Worm (Caenorhabditis elegans) whole organism, L1 larva: ENCODE results near the gene oac-23.

ENCODE experiments used
- C04F5.9 ChIP-seq: sonication (generic microtip); optimal IDR thresholded peaks from 2 replicates; lab custom pipeline; 2016; ENCODE audit warnings: missing genetic modification characterization, missing compliant biosample characterization
- C16A3.4 ChIP-seq: fragments of 150-350 bp; optimal IDR thresholded peaks from 2 replicates; lab custom pipeline; 2014; ENCODE audit warnings: missing biosample characterization, missing genetic modification characterization
- F16B12.6 ChIP-seq: fragments of 150-350 bp; optimal IDR thresholded peaks from 2 replicates; lab custom pipeline; 2014; ENCODE audit warnings: missing biosample characterization, missing genetic modification characterization
- Y116A8C.19 ChIP-seq: sonication (generic microtip); optimal IDR thresholded peaks from 2 replicates; lab custom pipeline; 2016; ENCODE audit warnings: missing compliant biosample characterization, missing genetic modification characterization, borderline replicate concordance
- alr-1 ChIP-seq: fragments of 200-800 bp; sonication (Bioruptor generic); optimal IDR thresholded peaks from 2 replicates; lab custom pipeline; 2018; ENCODE audit warnings: borderline replicate concordance, mild to moderate bottlenecking, missing genetic modification characterization, missing compliant biosample characterization
- blmp-1 ChIP-seq: fragments of 150-350 bp; optimal IDR thresholded peaks from 2 replicates; lab custom pipeline; 2014; ENCODE audit warnings: missing biosample characterization, missing genetic modification characterization
- ceh-63 ChIP-seq: fragments of 200-800 bp; sonication (Bioruptor generic); optimal IDR thresholded peaks from 2 replicates; lab custom pipeline; 2018; ENCODE audit warnings: mild to moderate bottlenecking, missing genetic modification characterization, missing compliant biosample characterization
- ceh-82 ChIP-seq, 3 experiments: fragments of 150-350 bp in 1 of 3; sonication (generic microtip) in 2 of 3; optimal IDR thresholded peaks; 2 replicates each; lab custom pipeline; 2014 to 2017; ENCODE audit warnings: missing biosample characterization in 3 of 3, missing genetic modification characterization in 3 of 3
- ceh-88 ChIP-seq: fragments of 200-800 bp; sonication (Bioruptor generic); IDR thresholded peaks from 2 replicates; pipeline ENCODE4 v1.3.6; 2022; ENCODE audit warnings: missing genetic modification characterization, missing compliant biosample characterization
- ces-1 ChIP-seq: fragments of 150-350 bp; optimal IDR thresholded peaks from 2 replicates; lab custom pipeline; 2014; ENCODE audit warnings: missing biosample characterization, missing genetic modification reagents, missing genetic modification characterization
- dsc-1 ChIP-seq: sonication (generic microtip); optimal IDR thresholded peaks from 2 replicates; lab custom pipeline; 2016; ENCODE audit warnings: mild to moderate bottlenecking, missing genetic modification characterization, missing compliant biosample characterization
- efl-1 ChIP-seq, 4 experiments: fragments of 150-350 bp; optimal IDR thresholded peaks in 3 of 4; peaks in 1 of 4; 1 replicate in 1 of 4; 2 replicates in 3 of 4; lab custom pipeline; 2014; ENCODE audit warnings: missing biosample characterization in 2 of 4, missing genetic modification characterization in 2 of 4, missing genetic modification reagents in 2 of 4
- efl-3 ChIP-seq: fragments of 200-800 bp; sonication (Bioruptor generic); optimal IDR thresholded peaks from 2 replicates; lab custom pipeline; 2018; ENCODE audit warnings: mild to moderate bottlenecking, missing genetic modification characterization, missing compliant biosample characterization
- egl-13 ChIP-seq: sonication (generic microtip); optimal IDR thresholded peaks from 2 replicates; lab custom pipeline; 2016; ENCODE audit warnings: missing genotype, missing genetic modification reagents, missing genetic modification characterization, missing compliant biosample characterization
- egl-27 ChIP-seq, 2 experiments: fragments of 150-350 bp in 1 of 2; sonication (generic microtip); optimal IDR thresholded peaks; 3 replicates each; lab custom pipeline; 2017 to 2018; ENCODE audit warnings: missing biosample characterization in 2 of 2, missing genetic modification characterization in 2 of 2, missing genetic modification reagents in 2 of 2
- fkh-10 ChIP-seq: sonication (generic microtip); optimal IDR thresholded peaks from 2 replicates; lab custom pipeline; 2017; ENCODE audit warnings: missing biosample characterization, missing genetic modification reagents, missing genetic modification characterization
- fkh-4 ChIP-seq: sonication (generic microtip); optimal IDR thresholded peaks from 2 replicates; lab custom pipeline; 2016; ENCODE audit warnings: missing compliant biosample characterization, missing genetic modification characterization, borderline replicate concordance
- fos-1 ChIP-seq: fragments of 150-350 bp; optimal IDR thresholded peaks from 2 replicates; lab custom pipeline; 2014; ENCODE audit warnings: missing biosample characterization, missing genetic modification characterization
- grh-1 ChIP-seq: fragments of 200-800 bp; sonication (Bioruptor generic); IDR thresholded peaks from 2 replicates; pipeline ENCODE4 v1.3.6; 2022; ENCODE audit warnings: missing genetic modification reagents, missing genetic modification characterization, missing compliant biosample characterization
- hlh-17 ChIP-seq: fragments of 200-800 bp; sonication (Bioruptor generic); optimal IDR thresholded peaks from 2 replicates; lab custom pipeline; 2018; ENCODE audit warnings: missing genetic modification characterization, mild to moderate bottlenecking, missing compliant biosample characterization, moderate library complexity, borderline replicate concordance
- hpl-2 ChIP-seq: fragments of 150-350 bp; optimal IDR thresholded peaks from 2 replicates; lab custom pipeline; 2014; ENCODE audit warnings: missing biosample characterization, missing genetic modification reagents, missing genetic modification characterization
- isw-1 ChIP-seq: fragments of 200-800 bp; sonication (Bioruptor generic); IDR thresholded peaks from 2 replicates; pipeline ENCODE4 v1.3.6; 2022; ENCODE audit warnings: missing genetic modification characterization, missing compliant biosample characterization
- lin-13 ChIP-seq: fragments of 150-350 bp; optimal IDR thresholded peaks from 2 replicates; lab custom pipeline; 2014; ENCODE audit warnings: missing biosample characterization, missing genetic modification reagents, missing genetic modification characterization
- lin-14 ChIP-seq: fragments of 200-800 bp; sonication (Bioruptor generic); optimal IDR thresholded peaks from 2 replicates; lab custom pipeline; 2018; ENCODE audit warnings: mild to moderate bottlenecking, missing genetic modification characterization, moderate library complexity, missing compliant biosample characterization
- lin-15B ChIP-seq: fragments of 150-350 bp; sonication (generic microtip); optimal IDR thresholded peaks from 3 replicates; lab custom pipeline; 2014; ENCODE audit warnings: missing biosample characterization, missing genetic modification characterization
- lin-39 ChIP-seq: fragments of 150-350 bp; optimal IDR thresholded peaks from 2 replicates; lab custom pipeline; 2014; ENCODE audit warnings: missing biosample characterization, missing genetic modification reagents, missing genetic modification characterization
- lir-3 ChIP-seq: sonication (generic microtip); optimal IDR thresholded peaks from 2 replicates; lab custom pipeline; 2016; ENCODE audit warnings: mild to moderate bottlenecking, missing genetic modification characterization, moderate library complexity, missing compliant biosample characterization; ENCODE audit not compliant: poor library complexity
- lsy-2 ChIP-seq, 2 experiments: fragments of 150-350 bp; optimal IDR thresholded peaks; 2 replicates each; lab custom pipeline; 2014; ENCODE audit warnings: missing biosample characterization in 2 of 2, missing genetic modification characterization in 2 of 2
- mdl-1 ChIP-seq, 2 experiments: fragments of 150-350 bp; optimal IDR thresholded peaks; 2 replicates each; lab custom pipeline; 2014 to 2017; ENCODE audit warnings: missing biosample characterization in 2 of 2, missing genetic modification characterization in 2 of 2, inconsistent platforms in 1 of 2
- mef-2 ChIP-seq: fragments of 150-350 bp; optimal IDR thresholded peaks from 2 replicates; lab custom pipeline; 2014; ENCODE audit warnings: missing biosample characterization, missing genetic modification characterization
- mep-1 ChIP-seq: fragments of 150-350 bp; optimal IDR thresholded peaks from 2 replicates; lab custom pipeline; 2014; ENCODE audit warnings: missing biosample characterization, missing genetic modification characterization
- nhr-12 ChIP-seq: sonication (generic microtip); optimal IDR thresholded peaks from 2 replicates; lab custom pipeline; 2017; ENCODE audit warnings: missing biosample characterization, missing genetic modification characterization
- nhr-19 ChIP-seq: fragments of 200-800 bp; sonication (Bioruptor generic); conservative IDR thresholded peaks from 2 replicates; pipeline ENCODE4 v1.3.6; 2022; ENCODE audit warnings: missing genetic modification characterization, missing compliant biosample characterization
- nhr-237 ChIP-seq: fragments of 150-350 bp; optimal IDR thresholded peaks from 2 replicates; lab custom pipeline; 2014; ENCODE audit warnings: missing biosample characterization, missing genetic modification characterization
- nhr-28 ChIP-seq: fragments of 150-350 bp; optimal IDR thresholded peaks from 2 replicates; lab custom pipeline; 2014; ENCODE audit warnings: missing biosample characterization, missing genetic modification characterization
- nhr-71 ChIP-seq: sonication (generic microtip); optimal IDR thresholded peaks from 2 replicates; lab custom pipeline; 2016; ENCODE audit warnings: mild to moderate bottlenecking, missing genetic modification characterization, moderate library complexity, missing compliant biosample characterization
- nhr-77 ChIP-seq: fragments of 150-350 bp; optimal IDR thresholded peaks from 2 replicates; lab custom pipeline; 2014; ENCODE audit warnings: missing biosample characterization, missing genetic modification characterization
- nhr-84 ChIP-seq: sonication (generic microtip); optimal IDR thresholded peaks from 2 replicates; lab custom pipeline; 2017; ENCODE audit warnings: missing biosample characterization, missing genetic modification characterization
- nhr-85 ChIP-seq: sonication (generic microtip); peaks from one replicate; lab custom pipeline; 2016; ENCODE audit warnings: missing genetic modification characterization, inconsistent platforms, missing compliant biosample characterization
- nhr-90 ChIP-seq: sonication (generic microtip); optimal IDR thresholded peaks from 2 replicates; lab custom pipeline; 2016; ENCODE audit warnings: mild to moderate bottlenecking, missing genetic modification characterization, missing compliant biosample characterization; ENCODE audit not compliant: poor library complexity
- pag-3 ChIP-seq: sonication (generic microtip); optimal IDR thresholded peaks from 2 replicates; lab custom pipeline; 2017; ENCODE audit warnings: missing genetic modification characterization, mild to moderate bottlenecking, missing compliant biosample characterization, antibody characterized with exemption, borderline replicate concordance; ENCODE audit not compliant: insufficient read depth
- pax-3 ChIP-seq: fragments of 200-800 bp; sonication (Bioruptor generic); optimal IDR thresholded peaks from 2 replicates; lab custom pipeline; 2018; ENCODE audit warnings: mild to moderate bottlenecking, missing genetic modification characterization, moderate library complexity, missing compliant biosample characterization
- snpc-4 ChIP-seq: fragments of 150-350 bp; optimal IDR thresholded peaks from 2 replicates; lab custom pipeline; 2014; ENCODE audit warnings: missing biosample characterization, missing genetic modification characterization
- snu-23 ChIP-seq: sonication (generic microtip); optimal IDR thresholded peaks from 2 replicates; lab custom pipeline; 2016; ENCODE audit warnings: missing genetic modification characterization, missing compliant biosample characterization
- sox-4 ChIP-seq: sonication (generic microtip); optimal IDR thresholded peaks from 2 replicates; lab custom pipeline; 2016; ENCODE audit warnings: missing genetic modification characterization, missing compliant biosample characterization
- sptf-1 ChIP-seq: fragments of 150-350 bp; optimal IDR thresholded peaks from 2 replicates; lab custom pipeline; 2014; ENCODE audit warnings: missing biosample characterization, missing genetic modification characterization
- sup-37 ChIP-seq: fragments of 200-800 bp; sonication (Bioruptor generic); optimal IDR thresholded peaks from 2 replicates; lab custom pipeline; 2018; ENCODE audit warnings: mild to moderate bottlenecking, missing genetic modification characterization, missing compliant biosample characterization
- unc-130 ChIP-seq: fragments of 150-350 bp; optimal IDR thresholded peaks from 2 replicates; lab custom pipeline; 2017; ENCODE audit warnings: missing biosample characterization, missing genetic modification characterization, inconsistent platforms
- unc-30 ChIP-seq: sonication (generic microtip); optimal IDR thresholded peaks from 2 replicates; lab custom pipeline; 2017; ENCODE audit warnings: missing biosample characterization, missing genetic modification characterization
- unc-86 ChIP-seq: sonication (generic microtip); optimal IDR thresholded peaks from 2 replicates; lab custom pipeline; 2016; ENCODE audit warnings: missing genetic modification characterization, missing compliant biosample characterization
- unc-98 ChIP-seq: fragments of 200-800 bp; sonication (Bioruptor generic); IDR thresholded peaks from 2 replicates; pipeline ENCODE4 v1.3.6; 2022; ENCODE audit warnings: missing genetic modification characterization, missing compliant biosample characterization
- xbp-1 ChIP-seq: sonication (generic microtip); optimal IDR thresholded peaks from 2 replicates; lab custom pipeline; 2016; ENCODE audit warnings: missing genetic modification characterization, missing compliant biosample characterization
- ztf-11 ChIP-seq, 2 experiments: sonication (generic microtip); optimal IDR thresholded peaks; 2 replicates each; lab custom pipeline; 2016 to 2017; ENCODE audit warnings: missing genetic modification characterization in 2 of 2, missing biosample characterization in 1 of 2, missing compliant biosample characterization in 1 of 2

The oac-23 gene

DNA sequence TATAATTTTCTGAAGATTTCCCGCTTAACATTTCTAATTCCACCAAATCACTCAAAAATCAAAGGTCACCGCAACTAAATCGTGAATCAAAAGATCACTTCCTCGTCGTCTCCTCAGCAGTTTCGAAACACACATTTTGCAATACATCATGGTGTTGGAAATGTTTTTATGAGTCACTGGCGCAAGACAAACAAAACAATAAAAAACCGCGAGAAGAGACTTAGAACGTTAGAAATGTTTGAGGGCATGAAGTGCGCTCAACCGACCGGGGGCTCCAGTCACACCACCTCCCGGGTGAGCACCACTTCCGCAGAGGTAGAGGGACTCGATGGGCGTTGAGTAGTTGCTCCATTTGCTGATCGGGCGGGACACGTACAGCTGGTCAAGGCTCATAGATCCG lies 6.0 kb upstream of the oac-23 start (continued):
- no peak for TF ChIP-seq nhr-19
- no peak for TF ChIP-seq xbp-1 (tag; lab: Kevin White, UChicago)
- no peak for TF ChIP-seq egl-27 (tag; optimal IDR thresholded peaks at IDR 0.05; lab: Kevin White, UChicago)
- TF ChIP-seq fkh-10 (GFP tag; lab: Kevin White, UChicago), result no peak
- TF ChIP-seq mef-2, result no peak
- TF ChIP-seq snu-23 (GFP tag; lab: Kevin White, UChicago), result no peak
- TF ChIP-seq nhr-77, result no peak
- peak; percentile 41 for TF ChIP-seq dsc-1
- no peak for TF ChIP-seq lir-3 (tag; lab: Kevin White, UChicago)
- no peak for TF ChIP-seq F16B12.6 (tag; lab: Kevin White, UChicago)
- TF ChIP-seq egl-13, result no peak
- TF ChIP-seq snpc-4 (tag; lab: Kevin White, UChicago), result no peak
- TF ChIP-seq isw-1 (GFP tag; lab: Robert Waterston, UW), result no peak
- no peak for TF ChIP-seq grh-1 (GFP tag; lab: Robert Waterston, UW)
- peak; percentile 30 to 33 for TF ChIP-seq efl-1 (optimal IDR thresholded peaks at IDR 0.05; lab: Kevin White, UChicago)
- TF ChIP-seq efl-1 (GFP tag; optimal IDR thresholded peaks at IDR 0.05 in 1 of 2; lab: Kevin White, UChicago), result peak; percentile 15 to 79
- no peak for TF ChIP-seq efl-3 (GFP tag; lab: Kevin White, UChicago)
- TF ChIP-seq nhr-90 (tag; lab: Kevin White, UChicago), result no peak
- no peak for TF ChIP-seq pax-3 (tag; lab: Kevin White, UChicago)
- TF ChIP-seq lin-39 (tag; lab: Kevin White, UChicago), result no peak
- no peak for TF ChIP-seq unc-86
- no peak for TF ChIP-seq sox-4
- no peak for TF ChIP-seq lin-15B
- TF ChIP-seq unc-130 (tag; lab: Kevin White, UChicago), result no peak
- TF ChIP-seq nhr-237 (tag; lab: Kevin White, UChicago), result no peak
- no peak for TF ChIP-seq fkh-4 (tag; lab: Kevin White, UChicago)
- peak in 1 of 2 experiments; percentile 39 for TF ChIP-seq mdl-1 (tag; optimal IDR thresholded peaks at IDR 0.05; lab: Kevin White, UChicago)
- 0 out of 2 replicates have a peak, but pooled peaks have one; percentile 15 for TF ChIP-seq unc-98
- TF ChIP-seq C04F5.9 (tag; lab: Kevin White, UChicago), result no peak
- TF ChIP-seq alr-1 (tag; lab: Kevin White, UChicago), result no peak
- TF ChIP-seq fos-1 (tag; lab: Kevin White, UChicago), result peak; percentile 74
- peak in 1 of 2 experiments; percentile 38 for TF ChIP-seq lsy-2 (tag; optimal IDR thresholded peaks at IDR 0.05; lab: Kevin White, UChicago)
- TF ChIP-seq unc-30, result no peak
- no peak for TF ChIP-seq hlh-17 (GFP tag; lab: Kevin White, UChicago)
- TF ChIP-seq mep-1 (tag; lab: Kevin White, UChicago), result peak; percentile 9
- no peak for TF ChIP-seq pag-3 (tag; lab: Kevin White, UChicago)
- no peak for TF ChIP-seq ceh-88 (GFP tag; lab: Robert Waterston, UW)
- peak; percentile 29 for TF ChIP-seq C16A3.4
- TF ChIP-seq nhr-28 (tag; lab: Kevin White, UChicago), result no peak
- no peak for TF ChIP-seq nhr-12 (tag; lab: Kevin White, UChicago)
- TF ChIP-seq lin-14 (GFP tag; lab: Kevin White, UChicago), result peak; percentile 79
- no peak for TF ChIP-seq nhr-84
- no peak for TF ChIP-seq lin-13 (GFP tag; lab: Kevin White, UChicago)
- TF ChIP-seq sptf-1 (tag; lab: Kevin White, UChicago), result no peak
- peak; percentile 76 for TF ChIP-seq nhr-85 (tag; lab: Kevin White, UChicago)
- no peak for TF ChIP-seq sup-37 (GFP tag; lab: Kevin White, UChicago)
- TF ChIP-seq nhr-71, result no peak
- no peak for TF ChIP-seq ztf-11 (tag; optimal IDR thresholded peaks at IDR 0.05; lab: Kevin White, UChicago)
- TF ChIP-seq blmp-1 (tag; lab: Kevin White, UChicago), result peak; percentile 14
- TF ChIP-seq hpl-2 (GFP tag; lab: Kevin White, UChicago), result no peak
- TF ChIP-seq ces-1 (GFP tag; lab: Kevin White, UChicago), result no peak
- peak in 2 of 3 experiments; percentile 15 to 42 for TF ChIP-seq ceh-82 (tag; optimal IDR thresholded peaks at IDR 0.05; lab: Kevin White, UChicago)
- TF ChIP-seq ceh-63 (GFP tag; lab: Kevin White, UChicago), result no peak
- TF ChIP-seq Y116A8C.19 (tag; lab: Kevin White, UChicago), result no peak
